Fruit fly (Drosophila melanogaster): Measurements from ENCODE around the gene Vps60.

Vps60 gene

DNA sequence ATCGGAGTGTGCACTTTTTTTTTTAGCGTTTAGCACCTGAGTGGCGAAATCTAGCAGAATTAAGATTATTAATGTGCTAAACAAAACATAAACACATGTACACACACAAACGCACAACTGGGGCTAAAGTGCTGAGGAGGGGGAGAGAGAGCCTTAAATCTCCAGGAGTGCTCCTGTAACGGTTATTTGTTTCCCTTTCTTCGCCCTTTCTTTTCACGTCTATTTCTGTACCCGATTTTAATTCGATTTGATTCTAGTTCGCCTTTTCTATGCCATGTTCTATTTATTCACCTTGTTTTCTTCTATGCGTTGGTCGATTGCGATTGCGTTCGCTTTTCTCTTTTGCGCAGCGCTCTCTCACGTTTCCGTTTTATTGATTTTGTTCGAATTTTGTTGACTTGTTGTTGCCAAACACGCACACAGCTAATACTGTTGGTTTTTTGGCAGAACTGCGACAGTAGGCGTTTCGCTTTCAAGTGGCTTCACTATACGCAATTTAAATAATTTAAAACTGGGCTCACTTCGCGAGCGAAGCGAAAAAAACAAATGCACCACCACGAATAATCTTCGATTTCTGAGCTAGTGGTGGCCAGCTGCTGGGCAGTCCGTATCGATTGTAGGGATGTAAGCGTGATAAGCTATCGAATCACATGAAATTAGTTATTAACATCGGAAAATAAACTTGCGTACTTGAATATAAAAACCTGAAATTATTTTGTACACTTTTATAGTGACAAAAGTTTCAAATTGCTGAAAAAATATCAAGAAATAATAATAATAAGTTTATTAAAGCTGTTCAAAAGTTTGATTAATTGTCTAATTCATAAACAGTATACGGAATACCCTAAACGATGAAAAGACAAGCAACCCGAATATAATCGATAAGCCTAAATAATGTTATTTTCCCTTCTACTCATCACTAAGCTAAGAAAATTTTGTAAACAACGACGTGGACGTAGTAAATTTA, 32.6 kb upstream of the Vps60 start, which contains the start of the genes Krn, Ndfip and CG7484:
TSS of gene Krn (minus strand) at position 580 of the 967 bp plus-strand sequence.
TSS of gene Ndfip (minus strand) at position 580 of the 967 bp plus-strand sequence.
TSS of gene CG7484 (plus strand) at position 917 of the 967 bp plus-strand sequence.
- TF ChIP-seq CG3032 (tag; optimal IDR thresholded peaks at IDR 0.05) = peak; percentile 91
- peak; percentile 85 for TF ChIP-seq Eip78C (GFP tag)
- peak; percentile 81 for TF ChIP-seq dsx (GFP tag; optimal IDR thresholded peaks at IDR 0.05; ENCODE audit: poor library complexity, severe bottlenecking)
- TF ChIP-seq Eip75B (GFP tag; optimal IDR thresholded peaks at IDR 0.05) = peak; percentile 78
- peak; percentile 76 for TF ChIP-seq CG7368 (GFP tag; optimal IDR thresholded peaks at IDR 0.05)
- peak; percentile 86 for TF ChIP-seq Ets96B (tag; optimal IDR thresholded peaks at IDR 0.05)
- TF ChIP-seq cyc (GFP tag; optimal IDR thresholded peaks at IDR 0.05) = peak; percentile 87
- peak; percentile 82 for TF ChIP-seq Hr4 (GFP tag; optimal IDR thresholded peaks at IDR 0.05)
- peak; percentile 86 for TF ChIP-seq pdm3 (GFP tag; optimal IDR thresholded peaks at IDR 0.05)
- peak; percentile 76 for TF ChIP-seq CG6792 (GFP tag; optimal IDR thresholded peaks at IDR 0.05)
- peak; percentile 76 for TF ChIP-seq CG6163 (GFP tag; IDR thresholded peaks at IDR 0.05)
- TF ChIP-seq CG8119 (GFP tag; IDR thresholded peaks at IDR 0.05) = peak; percentile 67; the same call in 2 of the 3 replicates
- peak; percentile 78 for TF ChIP-seq Ets21C (GFP tag; optimal IDR thresholded peaks at IDR 0.05)
- TF ChIP-seq vri (GFP tag; optimal IDR thresholded peaks at IDR 0.05) = peak; percentile 56
- TF ChIP-seq Eip93F (GFP tag; optimal IDR thresholded peaks at IDR 0.05) = peak; percentile 69
- TF ChIP-seq fd85E (GFP tag; optimal IDR thresholded peaks at IDR 0.05) = no peak
- TF ChIP-seq CG8319 (GFP tag; optimal IDR thresholded peaks at IDR 0.05) = peak; percentile 58
- TF ChIP-seq eg (GFP tag; IDR thresholded peaks at IDR 0.05) = peak; percentile 86
- peak; percentile 87 for TF ChIP-seq Smox (GFP tag; optimal IDR thresholded peaks at IDR 0.05)
- TF ChIP-seq OdsH (GFP tag; optimal IDR thresholded peaks at IDR 0.05) = peak; percentile 87
- peak; percentile 76 for TF ChIP-seq CG11902 (GFP tag; optimal IDR thresholded peaks at IDR 0.05)
- TF ChIP-seq Hr38 (GFP tag; optimal IDR thresholded peaks at IDR 0.05) = no peak
- TF ChIP-seq ss (GFP tag; optimal IDR thresholded peaks at IDR 0.05) = peak; percentile 31 to 70
- TF ChIP-seq svp (GFP tag) = peak; percentile 93
- TF ChIP-seq Lpt (GFP tag; optimal IDR thresholded peaks at IDR 0.05) = peak; percentile 59
- peak; percentile 90 for TF ChIP-seq CG10631 (GFP tag; optimal IDR thresholded peaks at IDR 0.05)
- TF ChIP-seq achi (GFP tag; optimal IDR thresholded peaks at IDR 0.05) = peak; percentile 80
- TF ChIP-seq acj6 (GFP tag; optimal IDR thresholded peaks at IDR 0.05) = peak; percentile 81
- TF ChIP-seq spab (GFP tag; optimal IDR thresholded peaks at IDR 0.05) = peak; percentile 23
- TF ChIP-seq CG15336 (GFP tag; IDR thresholded peaks at IDR 0.05) = peak; percentile 79
- TF ChIP-seq CG9139 (GFP tag; optimal IDR thresholded peaks at IDR 0.05) = no peak
- peak; percentile 82 for TF ChIP-seq net (GFP tag; optimal IDR thresholded peaks at IDR 0.05)
- peak; percentile 59; the same call in 1 of the 2 replicates for TF ChIP-seq CG11294 (GFP tag; IDR thresholded peaks at IDR 0.05)
- peak; percentile 70 for TF ChIP-seq fkh (GFP tag; optimal IDR thresholded peaks at IDR 0.05)
- peak; percentile 86 for TF ChIP-seq Hr39 (GFP tag; optimal IDR thresholded peaks at IDR 0.05)
- peak; percentile 86 for TF ChIP-seq Met (GFP tag; optimal IDR thresholded peaks at IDR 0.05)
- TF ChIP-seq CG1621 (tag; optimal IDR thresholded peaks at IDR 0.05) = peak; percentile 54
- TF ChIP-seq Sox15 (GFP tag; optimal IDR thresholded peaks at IDR 0.05) = peak; percentile 79
- TF ChIP-seq CG10669 (GFP tag; optimal IDR thresholded peaks at IDR 0.05) = peak; percentile 77
- peak; percentile 87 for TF ChIP-seq lz (GFP tag; optimal IDR thresholded peaks at IDR 0.05)
- peak; percentile 90 for TF ChIP-seq esn (GFP tag; optimal IDR thresholded peaks at IDR 0.05)
- TF ChIP-seq CG32006 (GFP tag; optimal IDR thresholded peaks at IDR 0.05) = peak; percentile 84
- peak; percentile 75 for TF ChIP-seq CG8632 (GFP tag; optimal IDR thresholded peaks at IDR 0.05)
- peak; percentile 78 for TF ChIP-seq CG34406 (GFP tag; optimal IDR thresholded peaks at IDR 0.05)
- peak; percentile 62 for TF ChIP-seq CG6808 (GFP tag; optimal IDR thresholded peaks at IDR 0.05)
- peak; percentile 83 for TF ChIP-seq CG3919 (GFP tag; optimal IDR thresholded peaks at IDR 0.05)
- TF ChIP-seq Blimp-1 (GFP tag; optimal IDR thresholded peaks at IDR 0.05) = peak; percentile 66
- peak; percentile 71 for TF ChIP-seq Gug (GFP tag; IDR thresholded peaks at IDR 0.05)
- TF ChIP-seq CG6276 (GFP tag; optimal IDR thresholded peaks at IDR 0.05) = peak; percentile 21
- TF ChIP-seq salr (GFP tag; optimal IDR thresholded peaks at IDR 0.05) = peak; percentile 67 to 69
